4 fruit fly cellular contexts compared by ENCODE assay signal in genomic region chr3L:616482-617148, dm6.
TF ChIP-seq lines count a peak whose summit lies in the region.

No protein-coding gene starts in this region.

TF ChIP-seq in whole organism, adult, 20 proteins besides CTCF, POLR2A, EP300 and RAD21 (continued from another document):
- TF ChIP-seq Crg-1 (GFP tag; optimal IDR thresholded peaks at IDR 0.05; lab: Kevin White, UChicago): peak; percentile 46
- TF ChIP-seq CG5204 (GFP tag; optimal IDR thresholded peaks at IDR 0.05; lab: Kevin White, UChicago): peak; percentile 16
- peak; percentile 61 for TF ChIP-seq Mnt (GFP tag; optimal IDR thresholded peaks at IDR 0.05; lab: Kevin White, UChicago)

TF ChIP-seq in whole organism, embryonic, 481 proteins besides CTCF, POLR2A, EP300 and RAD21 (continued from another document and continues in another):
- TF ChIP-seq gro (GFP tag; optimal IDR thresholded peaks at IDR 0.05; lab: Kevin White, UChicago): peak; percentile 39
- TF ChIP-seq pfk (GFP tag; optimal IDR thresholded peaks at IDR 0.05; lab: Kevin White, UChicago): peak; percentile 39
- TF ChIP-seq CG15269 (tag; optimal IDR thresholded peaks at IDR 0.05; lab: Kevin White, UChicago): peak; percentile 5
- TF ChIP-seq bbx (GFP tag; IDR thresholded peaks at IDR 0.05; lab: Robert Waterston, UW; ENCODE audit: partially characterized antibody): no peak
- TF ChIP-seq lola (GFP tag; optimal IDR thresholded peaks at IDR 0.05; lab: Kevin White, UChicago): peak in 1 of 3 experiments; percentile 74
- peak; percentile 32 for TF ChIP-seq CG15479 (GFP tag; optimal IDR thresholded peaks at IDR 0.05; lab: Kevin White, UChicago)
- peak; percentile 84; the same call in 1 of the 2 replicates for TF ChIP-seq rib (GFP tag; IDR thresholded peaks at IDR 0.05; lab: Robert Waterston, UW)
- peak; percentile 5 for TF ChIP-seq nerfin-1 (tag; optimal IDR thresholded peaks at IDR 0.05; lab: Kevin White, UChicago)
- TF ChIP-seq gce (GFP tag; IDR thresholded peaks at IDR 0.05; lab: Robert Waterston, UW): 0 out of 3 replicates have a peak, but pooled peaks have one; percentile 19
- peak; percentile 53 for TF ChIP-seq chm (GFP tag; IDR thresholded peaks at IDR 0.05; lab: Robert Waterston, UW)
- peak; percentile 73 for TF ChIP-seq CG12769 (tag; optimal IDR thresholded peaks at IDR 0.05; lab: Kevin White, UChicago)
- peak; percentile 12 for TF ChIP-seq Jarid2 (GFP tag; optimal IDR thresholded peaks at IDR 0.05; lab: Kevin White, UChicago)
- TF ChIP-seq CG3838 (GFP tag; optimal IDR thresholded peaks at IDR 0.05; lab: Kevin White, UChicago): peak; percentile 80
- no peak for TF ChIP-seq unpg (GFP tag; optimal IDR thresholded peaks at IDR 0.05; lab: Kevin White, UChicago)
- TF ChIP-seq MBD-R2 (GFP tag; IDR thresholded peaks at IDR 0.05; lab: Robert Waterston, UW): peak; percentile 27; the same call in 1 of the 2 replicates
- TF ChIP-seq chif (GFP tag; optimal IDR thresholded peaks at IDR 0.05; lab: Kevin White, UChicago): no peak
- TF ChIP-seq stwl (tag; optimal IDR thresholded peaks at IDR 0.05; lab: Kevin White, UChicago): no peak
- TF ChIP-seq Atf6 (GFP tag; IDR thresholded peaks at IDR 0.05; lab: Robert Waterston, UW): 0 out of 2 replicates have a peak, but pooled peaks have one; percentile 11
- TF ChIP-seq dysf (GFP tag; IDR thresholded peaks at IDR 0.05; lab: Robert Waterston, UW): 0 out of 3 replicates have a peak, but pooled peaks have one; percentile 13
- peak in 1 of 3 experiments; percentile 41 for TF ChIP-seq Stat92E (GFP tag; optimal IDR thresholded peaks at IDR 0.05; lab: Kevin White, UChicago)
- TF ChIP-seq CG13287 (GFP tag; IDR thresholded peaks at IDR 0.05; lab: Robert Waterston, UW; ENCODE audit: partially characterized antibody): peak; percentile 30; the same call in 1 of the 2 replicates
- TF ChIP-seq chn (GFP tag; optimal IDR thresholded peaks at IDR 0.05; lab: Kevin White, UChicago): peak; percentile 58
- TF ChIP-seq tio (GFP tag; optimal IDR thresholded peaks at IDR 0.05; lab: Kevin White, UChicago): no peak
- TF ChIP-seq eyg (GFP tag; optimal IDR thresholded peaks at IDR 0.05; lab: Kevin White, UChicago): no peak
- TF ChIP-seq Opbp (GFP tag; IDR thresholded peaks at IDR 0.05; lab: Robert Waterston, UW; ENCODE audit: partially characterized antibody): no peak
- no peak for TF ChIP-seq ssp (GFP tag; IDR thresholded peaks at IDR 0.05; lab: Robert Waterston, UW)
- peak; percentile 43 for TF ChIP-seq Med (GFP tag; lab: Kevin White, UChicago)
- TF ChIP-seq vvl (GFP tag; IDR thresholded peaks at IDR 0.05; lab: Robert Waterston, UW): peak; percentile 48; the same call in 1 of the 2 replicates
- TF ChIP-seq NfI (GFP tag; optimal IDR thresholded peaks at IDR 0.05; lab: Kevin White, UChicago): no peak
- TF ChIP-seq sna (GFP tag; IDR thresholded peaks at IDR 0.05; lab: Robert Waterston, UW; ENCODE audit: partially characterized antibody): peak; percentile 38; the same call in 1 of the 2 replicates
- TF ChIP-seq CG8924 (tag; optimal IDR thresholded peaks at IDR 0.05; lab: Kevin White, UChicago): peak; percentile 68
- TF ChIP-seq CG34224 (GFP tag; IDR thresholded peaks at IDR 0.05; lab: Robert Waterston, UW; ENCODE audit: partially characterized antibody): 0 out of 3 replicates have a peak, but pooled peaks have one; percentile 35
- TF ChIP-seq NFAT (GFP tag; IDR thresholded peaks at IDR 0.05; lab: Robert Waterston, UW): peak; percentile 39; the same call in 1 of the 2 replicates
- TF ChIP-seq wek (GFP tag; optimal IDR thresholded peaks at IDR 0.05; lab: Kevin White, UChicago): no peak
- TF ChIP-seq so (GFP tag; IDR thresholded peaks at IDR 0.05; lab: Robert Waterston, UW): peak; percentile 68; the same call in 2 of the 3 replicates
- no peak for TF ChIP-seq CG16863 (GFP tag; optimal IDR thresholded peaks at IDR 0.05; lab: Kevin White, UChicago)
- no peak for TF ChIP-seq vnd (GFP tag; IDR thresholded peaks at IDR 0.05; lab: Robert Waterston, UW; ENCODE audit: partially characterized antibody)
- TF ChIP-seq CG14965 (GFP tag; optimal IDR thresholded peaks at IDR 0.05; lab: Kevin White, UChicago; ENCODE audit: borderline replicate concordance): no peak

TF ChIP-seq in whole organism, prepupa, 60 proteins besides CTCF, POLR2A, EP300 and RAD21 (continued from another document):
- no peak for TF ChIP-seq CG10631 (GFP tag; optimal IDR thresholded peaks at IDR 0.05; lab: Kevin White, UChicago)
- no peak for TF ChIP-seq CG11902 (GFP tag; optimal IDR thresholded peaks at IDR 0.05; lab: Kevin White, UChicago)
- TF ChIP-seq CG6854 (GFP tag; optimal IDR thresholded peaks at IDR 0.05; lab: Kevin White, UChicago): peak; percentile 59
- no peak for TF ChIP-seq CG16779 (tag; optimal IDR thresholded peaks at IDR 0.05; lab: Kevin White, UChicago)
- TF ChIP-seq dsx (GFP tag; optimal IDR thresholded peaks at IDR 0.05; lab: Kevin White, UChicago; ENCODE audit: poor library complexity, severe bottlenecking): peak; percentile 8
- no peak for TF ChIP-seq spab (GFP tag; optimal IDR thresholded peaks at IDR 0.05; lab: Kevin White, UChicago)
- peak; percentile 65 for TF ChIP-seq CG15336 (GFP tag; IDR thresholded peaks at IDR 0.05; lab: Robert Waterston, UW)
- TF ChIP-seq fd59A (GFP tag; optimal IDR thresholded peaks at IDR 0.05; lab: Kevin White, UChicago): no peak
- peak; percentile 87 for TF ChIP-seq fkh (GFP tag; optimal IDR thresholded peaks at IDR 0.05; lab: Kevin White, UChicago)
- TF ChIP-seq esn (GFP tag; optimal IDR thresholded peaks at IDR 0.05; lab: Kevin White, UChicago): no peak
- no peak for TF ChIP-seq CG4318 (GFP tag; optimal IDR thresholded peaks at IDR 0.05; lab: Kevin White, UChicago)
- TF ChIP-seq Ets21C (GFP tag; optimal IDR thresholded peaks at IDR 0.05; lab: Kevin White, UChicago): no peak
- no peak for TF ChIP-seq CG32006 (GFP tag; optimal IDR thresholded peaks at IDR 0.05; lab: Kevin White, UChicago)
- TF ChIP-seq Smox (GFP tag; optimal IDR thresholded peaks at IDR 0.05; lab: Kevin White, UChicago): no peak
- TF ChIP-seq acj6 (GFP tag; optimal IDR thresholded peaks at IDR 0.05; lab: Kevin White, UChicago): no peak
- no peak for TF ChIP-seq OdsH (GFP tag; optimal IDR thresholded peaks at IDR 0.05; lab: Kevin White, UChicago)
- TF ChIP-seq cyc (GFP tag; optimal IDR thresholded peaks at IDR 0.05; lab: Kevin White, UChicago): no peak
- no peak for TF ChIP-seq CG34406 (GFP tag; optimal IDR thresholded peaks at IDR 0.05; lab: Kevin White, UChicago)
- TF ChIP-seq Met (GFP tag; optimal IDR thresholded peaks at IDR 0.05; lab: Kevin White, UChicago): no peak
- peak; percentile 21; the same call in 1 of the 2 replicates for TF ChIP-seq CG11294 (GFP tag; IDR thresholded peaks at IDR 0.05; lab: Robert Waterston, UW)
- TF ChIP-seq CG3032 (tag; optimal IDR thresholded peaks at IDR 0.05; lab: Kevin White, UChicago): no peak
- no peak for TF ChIP-seq CG10669 (GFP tag; optimal IDR thresholded peaks at IDR 0.05; lab: Kevin White, UChicago)
- TF ChIP-seq CG7368 (GFP tag; optimal IDR thresholded peaks at IDR 0.05; lab: Kevin White, UChicago): no peak
- TF ChIP-seq net (GFP tag; optimal IDR thresholded peaks at IDR 0.05; lab: Kevin White, UChicago): no peak
- no peak for TF ChIP-seq CG8632 (GFP tag; optimal IDR thresholded peaks at IDR 0.05; lab: Kevin White, UChicago)
- TF ChIP-seq dac (GFP tag; optimal IDR thresholded peaks at IDR 0.05; lab: Kevin White, UChicago): no peak
- no peak for TF ChIP-seq Hr4 (GFP tag; optimal IDR thresholded peaks at IDR 0.05; lab: Kevin White, UChicago)
- TF ChIP-seq Ets96B (tag; optimal IDR thresholded peaks at IDR 0.05; lab: Kevin White, UChicago): no peak
- no peak for TF ChIP-seq achi (GFP tag; optimal IDR thresholded peaks at IDR 0.05; lab: Kevin White, UChicago)
- peak; percentile 60; the same call in 2 of the 3 replicates for TF ChIP-seq CG8119 (GFP tag; IDR thresholded peaks at IDR 0.05; lab: Robert Waterston, UW)
- peak in 1 of 2 experiments; percentile 39 for TF ChIP-seq salr (GFP tag; optimal IDR thresholded peaks at IDR 0.05; lab: Kevin White, UChicago)
- TF ChIP-seq Hr38 (GFP tag; optimal IDR thresholded peaks at IDR 0.05; lab: Kevin White, UChicago): no peak
- no peak for TF ChIP-seq Sox15 (GFP tag; optimal IDR thresholded peaks at IDR 0.05; lab: Kevin White, UChicago)
- no peak for TF ChIP-seq svp (GFP tag; lab: Kevin White, UChicago)
- peak; percentile 6 for TF ChIP-seq Blimp-1 (GFP tag; optimal IDR thresholded peaks at IDR 0.05; lab: Kevin White, UChicago)
- TF ChIP-seq CG6808 (GFP tag; optimal IDR thresholded peaks at IDR 0.05; lab: Kevin White, UChicago): no peak
- TF ChIP-seq eg (GFP tag; IDR thresholded peaks at IDR 0.05; lab: Robert Waterston, UW): peak; percentile 68; the same call in 2 of the 3 replicates
- TF ChIP-seq Lpt (GFP tag; optimal IDR thresholded peaks at IDR 0.05; lab: Kevin White, UChicago): peak; percentile 73
- no peak for TF ChIP-seq CG6792 (GFP tag; optimal IDR thresholded peaks at IDR 0.05; lab: Kevin White, UChicago)
- no peak for TF ChIP-seq fd85E (GFP tag; optimal IDR thresholded peaks at IDR 0.05; lab: Kevin White, UChicago)
- no peak for TF ChIP-seq CG1621 (tag; optimal IDR thresholded peaks at IDR 0.05; lab: Kevin White, UChicago)
TF ChIP-seq in whole organism, prepupa: peak in this region for 16.

TF ChIP-seq in whole organism, wandering third instar larva, 38 proteins besides CTCF, POLR2A, EP300 and RAD21 (continued from another document):
- no peak for TF ChIP-seq lola (GFP tag; optimal IDR thresholded peaks at IDR 0.05; lab: Kevin White, UChicago)
- TF ChIP-seq foxo (GFP tag; optimal IDR thresholded peaks at IDR 0.05; lab: Kevin White, UChicago): peak in 1 of 2 experiments; percentile 2
- peak; percentile 3 for TF ChIP-seq Hr83 (GFP tag; optimal IDR thresholded peaks at IDR 0.05; lab: Kevin White, UChicago; ENCODE audit: poor library complexity, severe bottlenecking)
- TF ChIP-seq HLH106 (tag; optimal IDR thresholded peaks at IDR 0.05; lab: Kevin White, UChicago): peak; percentile 6
- peak in 1 of 2 experiments; percentile 76 for TF ChIP-seq dl (GFP tag; optimal IDR thresholded peaks at IDR 0.05; lab: Kevin White, UChicago; ENCODE audit: insufficient read depth in 1 of 2, partially characterized antibody in 2 of 2)
- TF ChIP-seq Mio (GFP tag; optimal IDR thresholded peaks at IDR 0.05; lab: Kevin White, UChicago): no peak
- peak; percentile 12 for TF ChIP-seq br (GFP tag; optimal IDR thresholded peaks at IDR 0.05; lab: Kevin White, UChicago)
- TF ChIP-seq brk (GFP tag; optimal IDR thresholded peaks at IDR 0.05; lab: Kevin White, UChicago): peak; percentile 40
- TF ChIP-seq Jra (GFP tag; optimal IDR thresholded peaks at IDR 0.05; lab: Kevin White, UChicago): no peak
- TF ChIP-seq GATAd (GFP tag; optimal IDR thresholded peaks at IDR 0.05; lab: Kevin White, UChicago): no peak
- peak; percentile 76 for TF ChIP-seq CrebA (GFP tag; optimal IDR thresholded peaks at IDR 0.05; lab: Kevin White, UChicago; ENCODE audit: borderline replicate concordance)
- no peak for TF ChIP-seq Hnf4 (GFP tag; optimal IDR thresholded peaks at IDR 0.05; lab: Kevin White, UChicago)
- TF ChIP-seq Myc (optimal IDR thresholded peaks at IDR 0.05; lab: Kevin White, UChicago): no peak
- TF ChIP-seq CG32264 (GFP tag; optimal IDR thresholded peaks at IDR 0.05; lab: Kevin White, UChicago): no peak
- TF ChIP-seq h (GFP tag; optimal IDR thresholded peaks at IDR 0.05; lab: Kevin White, UChicago): peak; percentile 20
- TF ChIP-seq usp (GFP tag; optimal IDR thresholded peaks at IDR 0.05; lab: Kevin White, UChicago): no peak
- no peak for TF ChIP-seq Dfd (GFP tag; optimal IDR thresholded peaks at IDR 0.05; lab: Kevin White, UChicago)
TF ChIP-seq in whole organism, wandering third instar larva: peak in this region for 17.
